Worm (Caenorhabditis elegans) whole organism, early embryonic: ENCODE measurements around the gene F22B7.1.
A peak's percentile ranks its signal among the peaks of the same experiment; 100 is the strongest.

Source experiments
- B0310.2 ChIP-seq: sonication (generic microtip); optimal IDR thresholded peaks from 2 replicates; lab custom pipeline; 2016; ENCODE audit warnings: mild to moderate bottlenecking, missing genetic modification characterization, missing compliant biosample characterization
- F13C5.2 ChIP-seq: sonication (generic microtip); optimal IDR thresholded peaks from 2 replicates; lab custom pipeline; 2017; ENCODE audit warnings: mild to moderate bottlenecking, missing genetic modification characterization, inconsistent platforms, missing compliant biosample characterization
- aly-1 ChIP-seq: sonication (generic microtip); optimal IDR thresholded peaks from 2 replicates; lab custom pipeline; 2016; ENCODE audit warnings: missing genetic modification characterization, missing compliant biosample characterization
- ama-1 ChIP-seq: fragments of 150-350 bp; optimal IDR thresholded peaks from 2 replicates; lab custom pipeline; 2014
- ceh-13 ChIP-seq: fragments of 200-800 bp; sonication (Bioruptor generic); optimal IDR thresholded peaks from 2 replicates; lab custom pipeline; 2018; ENCODE audit warnings: mild to moderate bottlenecking, missing genetic modification characterization, missing compliant biosample characterization
- ceh-36 ChIP-seq: sonication (generic microtip); optimal IDR thresholded peaks from 2 replicates; lab custom pipeline; 2016; ENCODE audit warnings: missing genetic modification characterization, inconsistent platforms, missing compliant biosample characterization
- ets-7 ChIP-seq: sonication (generic microtip); optimal IDR thresholded peaks from 2 replicates; lab custom pipeline; 2016; ENCODE audit warnings: missing genotype, missing genetic modification characterization, missing compliant biosample characterization
- flt-1 ChIP-seq: fragments of 200-800 bp; sonication (Bioruptor generic); IDR thresholded peaks from 2 replicates; pipeline ENCODE4 v1.3.6; 2022; ENCODE audit warnings: missing genetic modification characterization, missing compliant biosample characterization
- hmbx-1 ChIP-seq: sonication (generic microtip); optimal IDR thresholded peaks from 2 replicates; lab custom pipeline; 2016; ENCODE audit warnings: mild to moderate bottlenecking, missing genetic modification characterization, missing compliant biosample characterization
- hmg-4 ChIP-seq: fragments of 200-800 bp; sonication (Bioruptor generic); optimal IDR thresholded peaks from 2 replicates; lab custom pipeline; 2018; ENCODE audit warnings: mild to moderate bottlenecking, missing genetic modification characterization, missing compliant biosample characterization
- hnd-1 ChIP-seq: sonication (generic microtip); optimal IDR thresholded peaks from 2 replicates; lab custom pipeline; 2016; ENCODE audit warnings: missing genetic modification characterization, missing compliant biosample characterization
- pes-1 ChIP-seq: fragments of 200-800 bp; sonication (Bioruptor generic); IDR thresholded peaks from 2 replicates; pipeline ENCODE4 v1.3.6; 2022; ENCODE audit warnings: missing genetic modification reagents, missing genetic modification characterization, missing compliant biosample characterization
- scrt-1 ChIP-seq: fragments of 200-800 bp; sonication (Bioruptor generic); IDR thresholded peaks from 2 replicates; pipeline ENCODE4 v1.3.6; 2022; ENCODE audit warnings: missing genetic modification characterization, missing compliant biosample characterization
- sea-1 ChIP-seq: fragments of 200-800 bp; sonication (Bioruptor generic); conservative IDR thresholded peaks from 2 replicates; pipeline ENCODE4 v1.3.6; 2022; ENCODE audit warnings: missing genetic modification characterization, missing compliant biosample characterization
- tbx-11 ChIP-seq: fragments of 200-800 bp; sonication (Bioruptor generic); IDR thresholded peaks from 2 replicates; pipeline ENCODE4 v1.3.6; 2022; ENCODE audit warnings: missing genetic modification characterization, missing compliant biosample characterization
- tbx-37 ChIP-seq: fragments of 200-800 bp; sonication (Bioruptor generic); conservative IDR thresholded peaks from 2 replicates; pipeline ENCODE4 v1.3.6; 2022; ENCODE audit warnings: missing genetic modification reagents, missing genetic modification characterization, missing compliant biosample characterization
- tra-4 ChIP-seq: sonication (generic microtip); optimal IDR thresholded peaks from 2 replicates; lab custom pipeline; 2017; ENCODE audit warnings: missing genetic modification characterization, missing compliant biosample characterization

Gene F22B7.1

DNA sequence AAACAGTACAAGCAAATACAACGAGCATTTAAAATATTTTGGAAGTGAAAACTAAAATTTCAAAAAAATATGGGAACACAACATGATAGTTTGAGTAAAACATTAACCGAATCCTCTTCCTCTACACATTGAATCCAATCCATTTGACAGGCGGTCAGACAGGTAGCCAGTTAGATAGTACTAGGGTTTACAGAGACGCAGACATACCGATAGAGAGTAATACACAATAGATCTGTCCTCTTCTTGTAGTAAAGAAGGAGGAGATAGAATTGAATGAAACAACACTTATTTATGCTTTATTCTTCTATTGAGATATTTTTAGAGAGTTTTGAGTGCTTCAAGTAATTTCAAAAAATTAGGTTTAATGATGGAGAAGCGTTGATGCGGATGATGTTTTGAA is 3.6 kb downstream of the F22B7.1 start:
- TF ChIP-seq hmg-4 (GFP tag; lab: Kevin White, UChicago) (no peak), ets-7 (tag; lab: Kevin White, UChicago) (no peak), tbx-11 (GFP tag; lab: Robert Waterston, UW) (no peak), pes-1 (no peak), ceh-13 (GFP tag; lab: Kevin White, UChicago) (no peak), tbx-37 (GFP tag; lab: Robert Waterston, UW) (no peak), ceh-36 (tag; lab: Kevin White, UChicago) (no peak), hnd-1 (tag; lab: Kevin White, UChicago) (no peak), scrt-1 (no peak), flt-1 (GFP tag; lab: Robert Waterston, UW) (no peak)

- TF ChIP-seq tbx-37 (GFP tag; lab: Robert Waterston, UW): no peak
- no peak for TF ChIP-seq sea-1
- TF ChIP-seq hmg-4 (GFP tag; lab: Kevin White, UChicago): no peak
- TF ChIP-seq aly-1 (tag; lab: Kevin White, UChicago): no peak
Measured at ce11 chrIII:8674980-8675485, 9.9 kb downstream of the F22B7.1 start, which contains the start of gene pgl-2. Gene pgl-2 (minus strand): TSS chrIII:8675435.

- TF ChIP-seq B0310.2 (tag; lab: Kevin White, UChicago) (peak; percentile 96), F13C5.2 (tag; lab: Kevin White, UChicago) (peak; percentile 94), hmg-4 (GFP tag; lab: Kevin White, UChicago) (peak; percentile 98), ceh-36 (tag; lab: Kevin White, UChicago) (peak; percentile 97), scrt-1 (peak; percentile 98), sea-1 (peak; percentile 97), aly-1 (tag; lab: Kevin White, UChicago) (peak; percentile 97), ceh-13 (GFP tag; lab: Kevin White, UChicago) (peak; percentile 95), ama-1 (lab: Kevin White, UChicago) (peak; percentile 79), hmbx-1 (tag; lab: Kevin White, UChicago) (peak; percentile 82), ets-7 (tag; lab: Kevin White, UChicago) (peak; percentile 94), tbx-11 (GFP tag; lab: Robert Waterston, UW) (peak; percentile 97), tra-4 (peak; percentile 91), tbx-37 (GFP tag; lab: Robert Waterston, UW) (peak; percentile 98), flt-1 (GFP tag; lab: Robert Waterston, UW) (peak; percentile 99), hnd-1 (tag; lab: Kevin White, UChicago) (peak; percentile 89), pes-1 (peak; percentile 98)
Measured at ce11 chrIII:8678371-8678770, 13.2 kb downstream of the F22B7.1 start.

- TF ChIP-seq tbx-37 (GFP tag; lab: Robert Waterston, UW) (peak; percentile 45; the same call in 1 of the 2 replicates), sea-1 (no peak), B0310.2 (tag; lab: Kevin White, UChicago) (no peak), ama-1 (lab: Kevin White, UChicago) (no peak), scrt-1 (no peak)
Measured at ce11 chrIII:8683679-8684263, 18.6 kb downstream of the F22B7.1 start, which contains the start of gene fli-1. Gene fli-1 (minus strand): TSS chrIII:8683736.

- TF ChIP-seq B0310.2 (tag; lab: Kevin White, UChicago) (no peak), aly-1 (tag; lab: Kevin White, UChicago) (no peak), flt-1 (GFP tag; lab: Robert Waterston, UW) (no peak), ama-1 (lab: Kevin White, UChicago) (no peak), ets-7 (tag; lab: Kevin White, UChicago) (no peak), ceh-36 (tag; lab: Kevin White, UChicago) (no peak), hmg-4 (GFP tag; lab: Kevin White, UChicago) (no peak)
Measured at ce11 chrIII:8684421-8684820, 19.3 kb downstream of the F22B7.1 start, which contains the start of gene anmt-1. Gene anmt-1 (plus strand): TSS chrIII:8684808.

ce11 chrIII:8685590-8686240 is 20.6 kb downstream of the F22B7.1 start:
- TF ChIP-seq scrt-1 (no peak), B0310.2 (tag; lab: Kevin White, UChicago) (no peak), hnd-1 (tag; lab: Kevin White, UChicago) (no peak), ceh-13 (GFP tag; lab: Kevin White, UChicago) (no peak), aly-1 (tag; lab: Kevin White, UChicago) (no peak), tbx-11 (GFP tag; lab: Robert Waterston, UW) (no peak), ets-7 (tag; lab: Kevin White, UChicago) (no peak), F13C5.2 (tag; lab: Kevin White, UChicago) (no peak), sea-1 (no peak), hmbx-1 (tag; lab: Kevin White, UChicago) (no peak), tbx-37 (GFP tag; lab: Robert Waterston, UW) (no peak), flt-1 (GFP tag; lab: Robert Waterston, UW) (no peak)

DNA sequence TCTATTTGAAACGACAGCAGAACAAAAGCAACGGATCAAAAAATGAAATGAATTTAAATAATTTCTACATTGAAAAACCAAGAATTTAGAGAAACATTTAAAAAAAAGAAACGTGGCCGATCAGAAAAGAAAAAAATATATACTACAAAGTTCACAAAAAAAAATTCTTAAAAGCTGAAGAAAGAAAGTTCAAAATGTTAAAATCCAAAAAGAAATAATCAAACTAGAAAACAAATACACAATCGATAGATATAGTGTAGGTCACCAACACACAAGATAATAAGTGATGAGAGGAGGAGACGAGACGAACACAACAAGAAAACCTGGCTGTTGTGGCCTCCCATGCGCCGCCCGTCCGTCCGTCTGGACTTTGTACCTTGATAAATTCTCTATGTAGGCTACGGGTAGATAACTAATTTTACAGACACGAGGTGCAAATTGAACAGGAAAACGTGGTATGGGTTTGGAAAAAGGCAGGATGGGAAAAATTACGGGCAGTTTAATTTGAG is 23.4 kb downstream of the F22B7.1 start, which contains the start of gene hadb-1:
Gene hadb-1, minus strand, starts transcription at position 51 of the 509 bp plus-strand sequence.
- no peak for TF ChIP-seq ceh-36 (tag; lab: Kevin White, UChicago)
- no peak for TF ChIP-seq tbx-37 (GFP tag; lab: Robert Waterston, UW)
